Worm (Caenorhabditis elegans) whole organism, L4 larva: Measurements from ENCODE around the gene srbc-25.

Experiments
- Y48G9A.11 ChIP-seq: fragments of 200-800 bp; sonication (Bioruptor generic); IDR thresholded peaks from 2 replicates; pipeline ENCODE4 v1.3.6; 2022; ENCODE audit warnings: missing genetic modification reagents, missing genetic modification characterization, missing compliant biosample characterization
- aha-1 ChIP-seq: fragments of 150-350 bp; peaks from one replicate; lab custom pipeline; 2014; ENCODE audit warnings: missing biosample characterization, missing genetic modification characterization
- aly-2 ChIP-seq: sonication (generic microtip); optimal IDR thresholded peaks from 2 replicates; lab custom pipeline; 2018; ENCODE audit warnings: missing biosample characterization, missing genetic modification characterization
- ama-1 ChIP-seq: fragments of 150-350 bp; optimal IDR thresholded peaks from 2 replicates; lab custom pipeline; 2014; ENCODE audit warnings: inconsistent platforms, mixed read lengths
- attf-4 ChIP-seq: sonication (generic microtip); optimal IDR thresholded peaks from 3 replicates; lab custom pipeline; 2017; ENCODE audit warnings: missing biosample characterization, missing genetic modification characterization
- ceh-28 ChIP-seq: fragments of 150-350 bp; optimal IDR thresholded peaks from 2 replicates; lab custom pipeline; 2014; ENCODE audit warnings: missing biosample characterization, missing genetic modification reagents, missing genetic modification characterization
- egl-27 ChIP-seq: sonication (generic microtip); optimal IDR thresholded peaks from 3 replicates; lab custom pipeline; 2017; ENCODE audit warnings: missing biosample characterization, missing genetic modification reagents, missing genetic modification characterization
- fos-1 ChIP-seq: fragments of 150-350 bp; optimal IDR thresholded peaks from 2 replicates; lab custom pipeline; 2014; ENCODE audit warnings: missing biosample characterization, missing genetic modification characterization
- lin-39 ChIP-seq: fragments of 150-350 bp; optimal IDR thresholded peaks from 2 replicates; lab custom pipeline; 2014; ENCODE audit warnings: missing biosample characterization, missing genetic modification reagents, missing genetic modification characterization
- mxl-3 ChIP-seq: fragments of 200-800 bp; sonication (Bioruptor generic); optimal IDR thresholded peaks from 2 replicates; lab custom pipeline; 2018; ENCODE audit warnings: mild to moderate bottlenecking, missing genetic modification characterization, missing compliant biosample characterization
- nhr-6 ChIP-seq: fragments of 150-350 bp; optimal IDR thresholded peaks from 2 replicates; lab custom pipeline; 2014; ENCODE audit warnings: missing biosample characterization, missing genetic modification characterization
- unc-39 ChIP-seq: sonication (generic microtip); optimal IDR thresholded peaks from 2 replicates; lab custom pipeline; 2017; ENCODE audit warnings: missing biosample characterization, missing genetic modification characterization

- TF ChIP-seq aly-2: no peak
- no peak for TF ChIP-seq lin-39
- TF ChIP-seq ama-1 (lab: Kevin White, UChicago): no peak
- no peak for TF ChIP-seq mxl-3
- TF ChIP-seq aha-1 (tag; lab: Kevin White, UChicago): peak; percentile 44
- TF ChIP-seq unc-39: no peak
- no peak for TF ChIP-seq Y48G9A.11 (GFP tag; lab: Robert Waterston, UW)
- TF ChIP-seq attf-4 (tag; lab: Kevin White, UChicago): no peak
- TF ChIP-seq egl-27 (tag; lab: Kevin White, UChicago): no peak
- no peak for TF ChIP-seq fos-1 (tag; lab: Kevin White, UChicago)
- TF ChIP-seq nhr-6 (tag; lab: Kevin White, UChicago): no peak
- TF ChIP-seq ceh-28 (tag; lab: Kevin White, UChicago): no peak
Observed at ce11 chrV:17208045-17208444, 34.2 kb downstream of the srbc-25 start, which contains the start of gene Y68A4A.13.
